Fruit fly (Drosophila melanogaster) whole organism, embryonic: Measurements from ENCODE around the gene CG17752.

Experiments used
- CG10209 ChIP-seq: fragments of 200-800 bp; sonication (Bioruptor generic); optimal IDR thresholded peaks from 3 replicates; lab custom pipeline; 2017; ENCODE audit warnings: missing biosample characterization, mild to moderate bottlenecking, missing genetic modification characterization, missing genetic modification reagents
- CG11504 ChIP-seq: fragments of 200-800 bp; sonication (Bioruptor generic); optimal IDR thresholded peaks from 3 replicates; lab custom pipeline; 2019; ENCODE audit warnings: missing biosample characterization, mild to moderate bottlenecking, missing genetic modification characterization, moderate library complexity
- CG12155 ChIP-seq: fragments of 200-800 bp; sonication (Bioruptor generic); optimal IDR thresholded peaks from 3 replicates; lab custom pipeline; 2016; ENCODE audit warnings: missing biosample characterization, missing genetic modification characterization
- CG13624 ChIP-seq: fragments of 200-800 bp; sonication (Bioruptor generic); optimal IDR thresholded peaks from 2 replicates; lab custom pipeline; 2016; ENCODE audit warnings: missing biosample characterization, missing genetic modification characterization
- CG13894 ChIP-seq: fragments of 200-800 bp; sonication (Bioruptor generic); optimal IDR thresholded peaks from 3 replicates; lab custom pipeline; 2018; ENCODE audit warnings: missing biosample characterization, mild to moderate bottlenecking, missing genetic modification characterization, moderate library complexity
- CG15514 ChIP-seq: fragments of 200-800 bp; sonication (Bioruptor generic); optimal IDR thresholded peaks from 3 replicates; lab custom pipeline; 2017; ENCODE audit warnings: missing biosample characterization, missing genetic modification characterization, mild to moderate bottlenecking, moderate library complexity, missing genetic modification reagents
- CG1602 ChIP-seq: fragments of 200-800 bp; sonication (Bioruptor generic); optimal IDR thresholded peaks from 3 replicates; lab custom pipeline; 2016; ENCODE audit warnings: missing biosample characterization, missing genetic modification characterization
- CG1603 ChIP-seq: fragments of 200-800 bp; sonication (Bioruptor generic); optimal IDR thresholded peaks from 2 replicates; lab custom pipeline; 2019; ENCODE audit warnings: missing biosample characterization, mild to moderate bottlenecking, missing genetic modification characterization, moderate library complexity
- CG17328 ChIP-seq: fragments of 200-800 bp; sonication (Bioruptor generic); IDR thresholded peaks from 2 replicates; pipeline ENCODE4 v1.3.6; 2022; ENCODE audit warnings: missing biosample characterization, missing genetic modification characterization
- CG17612 ChIP-seq: fragments of 200-800 bp; sonication (Bioruptor generic); IDR thresholded peaks from 2 replicates; pipeline ENCODE4 v1.3.6; 2022; ENCODE audit warnings: missing biosample characterization, missing genetic modification characterization
- CG18764 ChIP-seq: fragments of 200-800 bp; sonication (Bioruptor generic); optimal IDR thresholded peaks from 3 replicates; lab custom pipeline; 2016; ENCODE audit warnings: missing biosample characterization, missing genetic modification characterization
- CG2678 ChIP-seq: fragments of 200-800 bp; sonication (Bioruptor generic); optimal IDR thresholded peaks from 3 replicates; lab custom pipeline; 2019; ENCODE audit warnings: missing biosample characterization, mild to moderate bottlenecking, missing genetic modification characterization, moderate library complexity
- CG31224 ChIP-seq: fragments of 200-800 bp; sonication (Bioruptor generic); IDR thresholded peaks from 2 replicates; pipeline ENCODE4 v1.3.6; 2022; ENCODE audit warnings: missing biosample characterization, missing genetic modification characterization
- CG34224 ChIP-seq: fragments of 200-800 bp; sonication (Bioruptor generic); IDR thresholded peaks from 3 replicates; pipeline ENCODE4 v1.3.6; 2022; ENCODE audit warnings: missing biosample characterization, missing genetic modification characterization; ENCODE audit not compliant: partially characterized antibody
- CG4404 ChIP-seq: fragments of 200-800 bp; sonication (Bioruptor generic); IDR thresholded peaks from 2 replicates; pipeline ENCODE4 v1.3.6; 2022; ENCODE audit warnings: missing biosample characterization, missing genetic modification characterization
- CG4424 ChIP-seq: fragments of 200-800 bp; sonication (Bioruptor generic); optimal IDR thresholded peaks from 3 replicates; lab custom pipeline; 2016; ENCODE audit warnings: missing biosample characterization, missing genetic modification characterization
- D ChIP-seq, 2 experiments: fragments of 200-800 bp in 1 of 2; fragments of >200 bp in 1 of 2; sonication (Bioruptor generic) in 1 of 2; optimal IDR thresholded peaks; 2 replicates in 1 of 2; 3 replicates in 1 of 2; lab custom pipeline; 2017; ENCODE audit warnings: mild to moderate bottlenecking in 1 of 2, missing biosample characterization in 1 of 2, missing genetic modification characterization in 1 of 2, missing genetic modification reagents in 1 of 2
- Dref ChIP-seq: fragments of 200-800 bp; sonication (Bioruptor generic); IDR thresholded peaks from 2 replicates; pipeline ENCODE4 v1.3.6; 2022; ENCODE audit warnings: missing biosample characterization, missing genetic modification characterization
- Elba2 ChIP-seq: fragments of 200-800 bp; sonication (Bioruptor generic); optimal IDR thresholded peaks from 3 replicates; lab custom pipeline; 2016; ENCODE audit warnings: missing biosample characterization, missing genetic modification characterization
- Fer1 ChIP-seq: fragments of 200-800 bp; sonication (Bioruptor generic); optimal IDR thresholded peaks from 2 replicates; lab custom pipeline; 2017; ENCODE audit warnings: missing biosample characterization, mild to moderate bottlenecking, missing genetic modification characterization
- Gug ChIP-seq: fragments of 200-800 bp; sonication (Bioruptor generic); IDR thresholded peaks from 4 replicates; pipeline ENCODE4 v1.3.6; 2022; ENCODE audit warnings: missing biosample characterization, missing genetic modification characterization
- H2.0 ChIP-seq: fragments of 200-800 bp; sonication (Bioruptor generic); IDR thresholded peaks from 2 replicates; pipeline ENCODE4 v1.3.6; 2022; ENCODE audit warnings: missing biosample characterization, missing genetic modification characterization
- Jarid2 ChIP-seq: fragments of 200-800 bp; sonication (Bioruptor generic); optimal IDR thresholded peaks from 3 replicates; lab custom pipeline; 2017; ENCODE audit warnings: mild to moderate bottlenecking, missing biosample characterization, missing genetic modification reagents, missing genetic modification characterization
- Nf-YB ChIP-seq: fragments of 200-800 bp; sonication (Bioruptor generic); optimal IDR thresholded peaks from 3 replicates; lab custom pipeline; 2019; ENCODE audit warnings: missing biosample characterization, mild to moderate bottlenecking, missing genetic modification characterization, moderate library complexity
- Oli ChIP-seq: fragments of 200-800 bp; sonication (Bioruptor generic); optimal IDR thresholded peaks from 2 replicates; lab custom pipeline; 2018; ENCODE audit warnings: missing biosample characterization, mild to moderate bottlenecking, missing genetic modification characterization, moderate library complexity
- Stat92E ChIP-seq, 3 experiments: fragments of >200 bp in 2 of 3; fragments of 200-800 bp in 1 of 3; sonication (Bioruptor generic) in 1 of 3; optimal IDR thresholded peaks; 2 replicates each; lab custom pipeline; 2017 to 2019; ENCODE audit warnings: missing biosample characterization in 3 of 3, missing genetic modification characterization in 3 of 3, mild to moderate bottlenecking in 1 of 3, moderate library complexity in 1 of 3
- abd-A ChIP-seq: fragments of 200-800 bp; sonication (Bioruptor generic); optimal IDR thresholded peaks from 3 replicates; lab custom pipeline; 2019; ENCODE audit warnings: missing biosample characterization, mild to moderate bottlenecking, missing genetic modification characterization, moderate library complexity
- ap ChIP-seq: fragments of 200-800 bp; sonication (Bioruptor generic); IDR thresholded peaks from 2 replicates; pipeline ENCODE4 v1.3.6; 2022; ENCODE audit warnings: missing biosample characterization, missing genetic modification characterization
- ase ChIP-seq: fragments of 200-800 bp; sonication (Bioruptor generic); IDR thresholded peaks from 3 replicates; pipeline ENCODE4 v1.3.6; 2022; ENCODE audit warnings: missing biosample characterization, missing genetic modification characterization
- chn ChIP-seq: fragments of 200-800 bp; sonication (Bioruptor generic); optimal IDR thresholded peaks from 2 replicates; lab custom pipeline; 2016; ENCODE audit warnings: missing biosample characterization, missing genetic modification characterization
- crc ChIP-seq: fragments of 200-800 bp; sonication (Bioruptor generic); optimal IDR thresholded peaks from 2 replicates; lab custom pipeline; 2016; ENCODE audit warnings: missing biosample characterization, missing genetic modification characterization
- dmrt11E ChIP-seq: fragments of 200-800 bp; sonication (Bioruptor generic); optimal IDR thresholded peaks from 3 replicates; lab custom pipeline; 2018; ENCODE audit warnings: missing biosample characterization, mild to moderate bottlenecking, missing genetic modification characterization, moderate library complexity
- dpn ChIP-seq, 2 experiments: fragments of 200-800 bp; sonication (Bioruptor generic); optimal IDR thresholded peaks; 3 replicates each; lab custom pipeline; 2016; ENCODE audit warnings: missing biosample characterization in 2 of 2, missing genetic modification characterization in 2 of 2
- gsb ChIP-seq: fragments of 200-800 bp; sonication (Bioruptor generic); IDR thresholded peaks from 2 replicates; pipeline ENCODE4 v1.3.6; 2022; ENCODE audit warnings: missing biosample characterization, missing genetic modification characterization
- hbn ChIP-seq: fragments of 200-800 bp; sonication (Bioruptor generic); IDR thresholded peaks from 2 replicates; pipeline ENCODE4 v1.3.6; 2022; ENCODE audit warnings: missing biosample characterization, missing genetic modification characterization; ENCODE audit not compliant: partially characterized antibody
- ind ChIP-seq: fragments of 200-800 bp; sonication (Bioruptor generic); optimal IDR thresholded peaks from 3 replicates; lab custom pipeline; 2016; ENCODE audit warnings: missing biosample characterization, missing genetic modification characterization
- kni ChIP-seq: fragments of 200-800 bp; sonication (Bioruptor generic); optimal IDR thresholded peaks from 3 replicates; lab custom pipeline; 2017; ENCODE audit warnings: mild to moderate bottlenecking, missing biosample characterization, missing genetic modification reagents, missing genetic modification characterization
- lab ChIP-seq: fragments of 200-800 bp; sonication (Bioruptor generic); optimal IDR thresholded peaks from 3 replicates; lab custom pipeline; 2017; ENCODE audit warnings: missing biosample characterization, missing genetic modification characterization, mild to moderate bottlenecking, moderate library complexity, missing genetic modification reagents
- org-1 ChIP-seq: fragments of 200-800 bp; sonication (Bioruptor generic); optimal IDR thresholded peaks from 2 replicates; lab custom pipeline; 2017; ENCODE audit warnings: missing biosample characterization, missing genetic modification characterization
- rib ChIP-seq: fragments of 200-800 bp; sonication (Bioruptor generic); IDR thresholded peaks from 2 replicates; pipeline ENCODE4 v1.3.6; 2022; ENCODE audit warnings: missing biosample characterization, missing genetic modification characterization
- row ChIP-seq: fragments of 200-800 bp; sonication (Bioruptor generic); IDR thresholded peaks from 3 replicates; pipeline ENCODE4 v1.3.6; 2022; ENCODE audit warnings: missing biosample characterization, missing genetic modification characterization
- salm ChIP-seq: fragments of 200-800 bp; sonication (Bioruptor generic); optimal IDR thresholded peaks from 2 replicates; lab custom pipeline; 2018; ENCODE audit warnings: missing biosample characterization, mild to moderate bottlenecking, missing genetic modification characterization
- schlank ChIP-seq: fragments of 200-800 bp; sonication (Bioruptor generic); optimal IDR thresholded peaks from 2 replicates; lab custom pipeline; 2018; ENCODE audit warnings: missing biosample characterization, mild to moderate bottlenecking, missing genetic modification characterization
- scrt ChIP-seq: fragments of 200-800 bp; sonication (Bioruptor generic); optimal IDR thresholded peaks from 2 replicates; lab custom pipeline; 2018; ENCODE audit warnings: missing biosample characterization, mild to moderate bottlenecking, missing genetic modification characterization, moderate library complexity
- sob ChIP-seq: fragments of 200-800 bp; sonication (Bioruptor generic); IDR thresholded peaks from 2 replicates; pipeline ENCODE4 v1.3.6; 2022; ENCODE audit warnings: missing biosample characterization, missing genetic modification characterization
- tap ChIP-seq: fragments of 200-800 bp; optimal IDR thresholded peaks from 3 replicates; lab custom pipeline; 2019; ENCODE audit warnings: missing biosample characterization, mild to moderate bottlenecking, missing genetic modification characterization, moderate library complexity
- vvl ChIP-seq: fragments of 200-800 bp; sonication (Bioruptor generic); IDR thresholded peaks from 2 replicates; pipeline ENCODE4 v1.3.6; 2022; ENCODE audit warnings: missing biosample characterization, missing genetic modification characterization
- zf30C ChIP-seq: fragments of 200-800 bp; sonication (Bioruptor generic); optimal IDR thresholded peaks from 3 replicates; lab custom pipeline; 2018; ENCODE audit warnings: missing biosample characterization, mild to moderate bottlenecking, missing genetic modification characterization

Gene CG17752

dm6 chr3R:19644094-19644900 is 34.3 kb downstream of the CG17752 start, which contains the start of gene Vha13 (continued):
- no peak for TF ChIP-seq crc (GFP tag; lab: Kevin White, UChicago)
- peak; percentile 93 for TF ChIP-seq row (GFP tag; lab: Robert Waterston, UW)
- peak; percentile 69 for TF ChIP-seq abd-A (tag; lab: Kevin White, UChicago)
- TF ChIP-seq CG15514 (GFP tag; lab: Kevin White, UChicago) = peak; percentile 36
- TF ChIP-seq ind = peak; percentile 50
- peak; percentile 74 for TF ChIP-seq lab (GFP tag; lab: Kevin White, UChicago)
- no peak for TF ChIP-seq ap (GFP tag; lab: Robert Waterston, UW)
- no peak for TF ChIP-seq CG18764 (GFP tag; lab: Kevin White, UChicago)
- TF ChIP-seq scrt (GFP tag; lab: Kevin White, UChicago) = peak; percentile 42
- peak; percentile 80 for TF ChIP-seq Fer1 (GFP tag; lab: Kevin White, UChicago)
- TF ChIP-seq salm (tag; lab: Kevin White, UChicago) = no peak
- TF ChIP-seq D (optimal IDR thresholded peaks at IDR 0.05; lab: Kevin White, UChicago) = no peak
- no peak for TF ChIP-seq D (GFP tag; optimal IDR thresholded peaks at IDR 0.05; lab: Kevin White, UChicago)
- TF ChIP-seq CG34224 = peak; percentile 36; the same call in 1 of the 3 replicates
- TF ChIP-seq org-1 (GFP tag; lab: Kevin White, UChicago) = no peak
- TF ChIP-seq gsb (GFP tag; lab: Robert Waterston, UW) = no peak; the same call in 1 of the 2 replicates
- TF ChIP-seq kni (GFP tag; lab: Kevin White, UChicago) = peak; percentile 31
- TF ChIP-seq Gug (GFP tag; lab: Robert Waterston, UW) = peak; percentile 82
- TF ChIP-seq CG10209 (GFP tag; lab: Kevin White, UChicago) = peak; percentile 0
- TF ChIP-seq Jarid2 (GFP tag; lab: Kevin White, UChicago) = peak; percentile 50
- TF ChIP-seq chn (GFP tag; lab: Kevin White, UChicago) = peak; percentile 51
- peak; percentile 55 for TF ChIP-seq H2.0 (GFP tag; lab: Robert Waterston, UW)
- no peak for TF ChIP-seq CG17612 (GFP tag; lab: Robert Waterston, UW)
- TF ChIP-seq CG1603 (tag; lab: Kevin White, UChicago) = peak; percentile 49
- TF ChIP-seq CG13894 (tag; lab: Kevin White, UChicago) = peak; percentile 40
- TF ChIP-seq ase (GFP tag; lab: Robert Waterston, UW) = 0 out of 3 replicates have a peak, but pooled peaks have one; percentile 36
- TF ChIP-seq CG4424 (GFP tag; lab: Kevin White, UChicago) = peak; percentile 58
- TF ChIP-seq Elba2 = peak; percentile 53
- peak; percentile 4 for TF ChIP-seq tap (tag; lab: Kevin White, UChicago)
- no peak for TF ChIP-seq Stat92E (GFP tag; optimal IDR thresholded peaks at IDR 0.05; lab: Kevin White, UChicago)
- TF ChIP-seq CG17328 (GFP tag; lab: Robert Waterston, UW) = peak; percentile 26; the same call in 1 of the 2 replicates
- no peak for TF ChIP-seq CG1602 (GFP tag; lab: Kevin White, UChicago)
- peak; percentile 77 for TF ChIP-seq vvl
- peak; percentile 12 for TF ChIP-seq schlank (tag; lab: Kevin White, UChicago)
- TF ChIP-seq dpn (GFP tag; optimal IDR thresholded peaks at IDR 0.05; lab: Kevin White, UChicago) = peak; percentile 2 to 35
- no peak for TF ChIP-seq hbn (GFP tag; lab: Robert Waterston, UW)
- TF ChIP-seq CG11504 (tag; lab: Kevin White, UChicago) = no peak
- TF ChIP-seq CG12155 (GFP tag; lab: Kevin White, UChicago) = peak; percentile 8
- TF ChIP-seq zf30C (GFP tag; lab: Kevin White, UChicago) = no peak
- TF ChIP-seq CG2678 = no peak
- TF ChIP-seq Dref (GFP tag; lab: Robert Waterston, UW) = peak; percentile 80
- TF ChIP-seq Nf-YB = no peak
- peak; percentile 9 for TF ChIP-seq dmrt11E (tag; lab: Kevin White, UChicago)
- peak; percentile 68 for TF ChIP-seq sob
- TF ChIP-seq Oli (tag; lab: Kevin White, UChicago) = no peak
- TF ChIP-seq rib (GFP tag; lab: Robert Waterston, UW) = no peak; the same call in 1 of the 2 replicates
- TF ChIP-seq CG31224 (GFP tag; lab: Robert Waterston, UW) = peak; percentile 34; the same call in 1 of the 2 replicates
- peak; percentile 46 for TF ChIP-seq CG13624 (GFP tag; lab: Kevin White, UChicago)
- TF ChIP-seq CG4404 (GFP tag; lab: Robert Waterston, UW) = 0 out of 2 replicates have a peak, but pooled peaks have one; percentile 9
